Worm (Caenorhabditis elegans): Measurements from ENCODE around the gene W03F9.4.

ce11 chrV:138592-138991 lies 12.6 kb downstream of the W03F9.4 start, which contains the start of gene W03F9.9:
- TF ChIP-seq nhr-237 (tag; optimal IDR thresholded peaks at IDR 0.05) (no peak), jun-1 (tag; optimal IDR thresholded peaks at IDR 0.05) (no peak), lin-15B (tag; optimal IDR thresholded peaks at IDR 0.05) (no peak), nhr-11 (tag; optimal IDR thresholded peaks at IDR 0.05) (no peak), daf-19 (GFP tag; conservative IDR thresholded peaks at IDR 0.05) (no peak), Y48G9A.11 (GFP tag; IDR thresholded peaks at IDR 0.05) (no peak), spr-3 (GFP tag; optimal IDR thresholded peaks at IDR 0.05) (no peak), ama-1 (optimal IDR thresholded peaks at IDR 0.05) (no peak), lin-39 (tag; optimal IDR thresholded peaks at IDR 0.05) (no peak), snpc-4 (tag; optimal IDR thresholded peaks at IDR 0.05) (no peak)
